Fruit fly (Drosophila melanogaster) Kc167 (cell line): Measurements from ENCODE around the gene CycE.
"Not testable (repeated sequence)": the region's sequence is repeated elsewhere in the genome, so short reads cannot be mapped to it uniquely, and the experiment has no call there.

ENCODE experiments used
- Myc ChIP-seq: fragments of >200 bp; optimal IDR thresholded peaks from 2 replicates; lab custom pipeline; 2017; ENCODE audit warnings: missing external identifiers
- Sin3A ChIP-seq: fragments of >200 bp; optimal IDR thresholded peaks from 2 replicates; lab custom pipeline; 2018; ENCODE audit warnings: missing external identifiers
- h ChIP-seq: fragments of >200 bp; optimal IDR thresholded peaks from 3 replicates; lab custom pipeline; 2018; ENCODE audit warnings: missing external identifiers
- insv ChIP-seq: fragments of >200 bp; optimal IDR thresholded peaks from 3 replicates; lab custom pipeline; 2018; ENCODE audit warnings: missing external identifiers
- psq ChIP-seq: fragments of >200 bp; optimal IDR thresholded peaks from 2 replicates; lab custom pipeline; 2017; ENCODE audit warnings: missing external identifiers
- ttk ChIP-seq: sonication (Bioruptor generic); optimal IDR thresholded peaks from 2 replicates; lab custom pipeline; 2017; ENCODE audit warnings: missing external identifiers

CycE gene

dm6 chr2L:15740918-15741317 lies 7.0 kb downstream of the CycE start:
- TF ChIP-seq h (lab: Kevin White, UChicago) (no peak), insv (no peak), Myc (lab: Kevin White, UChicago) (no peak), psq (no peak), Sin3A (lab: Kevin White, UChicago) (no peak), ttk (no peak)

- TF ChIP-seq Myc (lab: Kevin White, UChicago): no peak
- TF ChIP-seq psq: no peak
- no peak for TF ChIP-seq h (lab: Kevin White, UChicago)
- TF ChIP-seq ttk: no peak
- TF ChIP-seq insv: no peak
- TF ChIP-seq Sin3A (lab: Kevin White, UChicago): no peak
These were observed 12.0 kb downstream of the CycE start for dm6 chr2L:15735918-15736317.

dm6 chr2L:15731687-15732086 lies 16.3 kb downstream of the CycE start:
- no peak for TF ChIP-seq Myc (lab: Kevin White, UChicago)
- no peak for TF ChIP-seq ttk
- no peak for TF ChIP-seq psq
- TF ChIP-seq Sin3A (lab: Kevin White, UChicago): no peak
- TF ChIP-seq h (lab: Kevin White, UChicago): no peak
- TF ChIP-seq insv: no peak

dm6 chr2L:15718172-15718571 lies 29.8 kb downstream of the CycE start, which contains the start of gene stol:
Gene stol, minus strand, starts transcription at chr2L:15718272.
- TF ChIP-seq Myc (lab: Kevin White, UChicago); Sin3A (lab: Kevin White, UChicago); insv: not testable (repeated sequence)

dm6 chr2L:15710999-15711398 lies 37.0 kb downstream of the CycE start, which contains the start of gene CG43924:
Gene CG43924, minus strand, starts transcription at chr2L:15711099.
- not testable (repeated sequence) for TF ChIP-seq h (lab: Kevin White, UChicago); insv; Myc (lab: Kevin White, UChicago)

dm6 chr2L:15704871-15705270 lies 43.1 kb downstream of the CycE start, which contains the start of gene CG31827:
Gene CG31827, plus strand, starts transcription at chr2L:15705171.
- not testable (repeated sequence) for TF ChIP-seq Myc (lab: Kevin White, UChicago); ttk; h (lab: Kevin White, UChicago)

- not testable (repeated sequence) for TF ChIP-seq psq; Myc (lab: Kevin White, UChicago); Sin3A (lab: Kevin White, UChicago)
These were observed 52.2 kb downstream of the CycE start, which contains the start of gene CG31780 for dm6 chr2L:15695738-15696137. Gene CG31780, plus strand, starts transcription at chr2L:15696038.

- TF ChIP-seq insv; psq; h (lab: Kevin White, UChicago): not testable (repeated sequence)
These were observed 53.6 kb downstream of the CycE start, which contains the start of gene CG44140 for dm6 chr2L:15694371-15694770. Gene CG44140, minus strand, starts transcription at chr2L:15694471.
